Worm (Caenorhabditis elegans) whole organism, L2 larva: ENCODE measurements around the gene trm-1.
A peak's percentile ranks its signal among the peaks of the same experiment; 100 is the strongest.
"Not testable (repeated sequence)": the region's sequence is repeated elsewhere in the genome, so short reads cannot be mapped to it uniquely, and the experiment has no call there.

ENCODE experiments used
- C34F6.9 ChIP-seq: fragments of 150-350 bp; optimal IDR thresholded peaks from 2 replicates; lab custom pipeline; 2014; ENCODE audit warnings: missing biosample characterization, missing genetic modification characterization
- F13H6.1 ChIP-seq: sonication (generic microtip); optimal IDR thresholded peaks from 2 replicates; lab custom pipeline; 2016; ENCODE audit warnings: missing genetic modification characterization, missing compliant biosample characterization
- R02D3.7 ChIP-seq: fragments of 150-350 bp; optimal IDR thresholded peaks from 2 replicates; lab custom pipeline; 2014; ENCODE audit warnings: missing biosample characterization, missing genetic modification characterization
- ZK546.5 ChIP-seq: sonication (generic microtip); optimal IDR thresholded peaks from 2 replicates; lab custom pipeline; 2017; ENCODE audit warnings: missing biosample characterization, missing genetic modification characterization
- alr-1 ChIP-seq: fragments of 150-350 bp; optimal IDR thresholded peaks from 2 replicates; lab custom pipeline; 2014; ENCODE audit warnings: missing biosample characterization, missing genetic modification characterization
- aly-2 ChIP-seq: fragments of 150-350 bp; optimal IDR thresholded peaks from 2 replicates; lab custom pipeline; 2014; ENCODE audit warnings: missing biosample characterization, missing genetic modification characterization
- ama-1 ChIP-seq: fragments of 150-350 bp; optimal IDR thresholded peaks from 2 replicates; lab custom pipeline; 2018; ENCODE audit warnings: inconsistent platforms
- blmp-1 ChIP-seq: sonication (generic microtip); optimal IDR thresholded peaks from 2 replicates; lab custom pipeline; 2017; ENCODE audit warnings: missing genetic modification characterization, mild to moderate bottlenecking, missing compliant biosample characterization, antibody characterized with exemption, moderate library complexity; ENCODE audit not compliant: insufficient read depth
- ceh-16 ChIP-seq: fragments of 150-350 bp; optimal IDR thresholded peaks from 2 replicates; lab custom pipeline; 2014; ENCODE audit warnings: missing biosample characterization, missing genetic modification characterization
- ceh-82 ChIP-seq: fragments of 150-350 bp; optimal IDR thresholded peaks from 2 replicates; lab custom pipeline; 2014; ENCODE audit warnings: missing biosample characterization, missing genetic modification characterization
- crh-2 ChIP-seq: sonication (generic microtip); optimal IDR thresholded peaks from 2 replicates; lab custom pipeline; 2017; ENCODE audit warnings: missing biosample characterization, missing genetic modification characterization
- dmd-4 ChIP-seq: sonication (generic microtip); optimal IDR thresholded peaks from 2 replicates; lab custom pipeline; 2017; ENCODE audit warnings: missing biosample characterization, missing genetic modification characterization
- egl-27 ChIP-seq: sonication (generic microtip); optimal IDR thresholded peaks from 3 replicates; lab custom pipeline; 2017; ENCODE audit warnings: missing biosample characterization, missing genetic modification reagents, missing genetic modification characterization
- elt-1 ChIP-seq: fragments of 150-350 bp; optimal IDR thresholded peaks from 2 replicates; lab custom pipeline; 2014; ENCODE audit warnings: missing biosample characterization, missing genetic modification characterization
- elt-3 ChIP-seq: sonication (generic microtip); optimal IDR thresholded peaks from 2 replicates; lab custom pipeline; 2017; ENCODE audit warnings: missing biosample characterization, missing genetic modification characterization
- fos-1 ChIP-seq: fragments of 150-350 bp; optimal IDR thresholded peaks from 2 replicates; lab custom pipeline; 2014; ENCODE audit warnings: missing biosample characterization, missing genetic modification characterization
- gmeb-1 ChIP-seq: fragments of 150-350 bp; optimal IDR thresholded peaks from 2 replicates; lab custom pipeline; 2014; ENCODE audit warnings: missing biosample characterization, missing genetic modification characterization
- lin-11 ChIP-seq: fragments of 150-350 bp; sonication (generic microtip); optimal IDR thresholded peaks from 2 replicates; lab custom pipeline; 2014; ENCODE audit warnings: missing biosample characterization, missing genetic modification characterization, inconsistent platforms, mixed read lengths
- lin-13 ChIP-seq: fragments of 150-350 bp; optimal IDR thresholded peaks from 2 replicates; lab custom pipeline; 2014; ENCODE audit warnings: missing biosample characterization, missing genetic modification reagents, missing genetic modification characterization
- lin-39 ChIP-seq: fragments of 150-350 bp; optimal IDR thresholded peaks from 2 replicates; lab custom pipeline; 2014; ENCODE audit warnings: missing biosample characterization, missing genetic modification reagents, missing genetic modification characterization
- lsy-2 ChIP-seq, 2 experiments: fragments of 150-350 bp in 1 of 2; sonication (generic microtip) in 1 of 2; optimal IDR thresholded peaks; 2 replicates each; lab custom pipeline; 2014 to 2017; ENCODE audit warnings: missing biosample characterization in 2 of 2, missing genetic modification characterization in 2 of 2
- mab-5 ChIP-seq: fragments of 150-350 bp; optimal IDR thresholded peaks from 2 replicates; lab custom pipeline; 2014; ENCODE audit warnings: missing biosample characterization, missing genetic modification characterization
- mbf-1 ChIP-seq: sonication (generic microtip); optimal IDR thresholded peaks from 2 replicates; lab custom pipeline; 2017; ENCODE audit warnings: missing biosample characterization, missing genetic modification characterization
- mdl-1 ChIP-seq, 2 experiments: fragments of 150-350 bp in 1 of 2; sonication (generic microtip) in 1 of 2; optimal IDR thresholded peaks; 2 replicates each; lab custom pipeline; 2017; ENCODE audit warnings: missing biosample characterization in 2 of 2, missing genetic modification characterization in 2 of 2
- nhr-10 ChIP-seq: sonication (generic microtip); optimal IDR thresholded peaks from 2 replicates; lab custom pipeline; 2017; ENCODE audit warnings: missing biosample characterization, missing genetic modification characterization
- nhr-11 ChIP-seq: fragments of 150-350 bp; optimal IDR thresholded peaks from 2 replicates; lab custom pipeline; 2014; ENCODE audit warnings: missing biosample characterization, missing genetic modification characterization
- nhr-12 ChIP-seq: fragments of 150-350 bp; optimal IDR thresholded peaks from 2 replicates; lab custom pipeline; 2014; ENCODE audit warnings: missing biosample characterization, missing genetic modification characterization
- nhr-129 ChIP-seq: fragments of 150-350 bp; optimal IDR thresholded peaks from 2 replicates; lab custom pipeline; 2014; ENCODE audit warnings: missing biosample characterization, missing genetic modification characterization
- nhr-21 ChIP-seq: fragments of 150-350 bp; optimal IDR thresholded peaks from 2 replicates; lab custom pipeline; 2014; ENCODE audit warnings: missing biosample characterization, missing genetic modification characterization
- nhr-23 ChIP-seq: fragments of 150-350 bp; optimal IDR thresholded peaks from 2 replicates; lab custom pipeline; 2014; ENCODE audit warnings: missing biosample characterization, missing genetic modification reagents, missing genetic modification characterization
- nhr-237 ChIP-seq: fragments of 150-350 bp; optimal IDR thresholded peaks from 2 replicates; lab custom pipeline; 2014; ENCODE audit warnings: missing biosample characterization, missing genetic modification characterization
- nhr-25 ChIP-seq: fragments of 150-350 bp; sonication (generic microtip); optimal IDR thresholded peaks from 3 replicates; lab custom pipeline; 2014; ENCODE audit warnings: missing biosample characterization, missing genetic modification characterization
- nhr-6 ChIP-seq: fragments of 150-350 bp; optimal IDR thresholded peaks from 2 replicates; lab custom pipeline; 2014; ENCODE audit warnings: missing biosample characterization, missing genetic modification characterization
- peb-1 ChIP-seq: fragments of 150-350 bp; optimal IDR thresholded peaks from 2 replicates; lab custom pipeline; 2014; ENCODE audit warnings: missing biosample characterization, missing genetic modification characterization
- sem-4 ChIP-seq: fragments of 150-350 bp; optimal IDR thresholded peaks from 2 replicates; lab custom pipeline; 2014; ENCODE audit warnings: missing biosample characterization, missing genetic modification reagents, missing genetic modification characterization
- sma-3 ChIP-seq: sonication (generic microtip); optimal IDR thresholded peaks from 2 replicates; lab custom pipeline; 2016; ENCODE audit warnings: missing genetic modification reagents, missing genetic modification characterization, missing compliant biosample characterization
- sma-9 ChIP-seq, 2 experiments: fragments of 150-350 bp in 1 of 2; sonication (generic microtip) in 1 of 2; optimal IDR thresholded peaks; 2 replicates each; lab custom pipeline; 2014 to 2016; ENCODE audit warnings: missing genetic modification characterization in 2 of 2, mild to moderate bottlenecking in 1 of 2, missing biosample characterization in 1 of 2, missing compliant biosample characterization in 1 of 2, missing genetic modification reagents in 1 of 2, moderate library complexity in 1 of 2
- unc-55 ChIP-seq: fragments of 150-350 bp; sonication (generic microtip); optimal IDR thresholded peaks from 3 replicates; lab custom pipeline; 2014; ENCODE audit warnings: missing biosample characterization, missing genetic modification reagents, missing genetic modification characterization
- unc-62 ChIP-seq: fragments of 150-350 bp; optimal IDR thresholded peaks from 2 replicates; lab custom pipeline; 2014; ENCODE audit warnings: missing biosample characterization, missing genetic modification reagents, missing genetic modification characterization
- zag-1 ChIP-seq: fragments of 150-350 bp; optimal IDR thresholded peaks from 2 replicates; lab custom pipeline; 2014; ENCODE audit warnings: missing biosample characterization, missing genetic modification characterization
- ztf-1 ChIP-seq: fragments of 200-800 bp; sonication (Bioruptor generic); conservative IDR thresholded peaks from 2 replicates; pipeline ENCODE4 v1.3.6; 2022; ENCODE audit warnings: missing genetic modification characterization, missing compliant biosample characterization
- ztf-11 ChIP-seq: sonication (generic microtip); optimal IDR thresholded peaks from 2 replicates; lab custom pipeline; 2017; ENCODE audit warnings: missing biosample characterization, missing genetic modification characterization
- ztf-4 ChIP-seq: fragments of 150-350 bp; optimal IDR thresholded peaks from 2 replicates; lab custom pipeline; 2014; ENCODE audit warnings: missing biosample characterization, missing genetic modification characterization

trm-1 gene

ce11 chrV:14140733-14141132 lies 44.7 kb downstream of the trm-1 start:
- TF ChIP-seq sem-4 (tag; lab: Kevin White, UChicago): peak; percentile 58
- peak; percentile 47 for TF ChIP-seq sma-9 (GFP tag; optimal IDR thresholded peaks at IDR 0.05; lab: Kevin White, UChicago)
- TF ChIP-seq sma-9 (tag; optimal IDR thresholded peaks at IDR 0.05; lab: Kevin White, UChicago): no peak
- TF ChIP-seq elt-1 (tag; lab: Kevin White, UChicago): no peak
- TF ChIP-seq lsy-2 (tag; optimal IDR thresholded peaks at IDR 0.05; lab: Kevin White, UChicago): peak in 1 of 2 experiments; percentile 21

DNA sequence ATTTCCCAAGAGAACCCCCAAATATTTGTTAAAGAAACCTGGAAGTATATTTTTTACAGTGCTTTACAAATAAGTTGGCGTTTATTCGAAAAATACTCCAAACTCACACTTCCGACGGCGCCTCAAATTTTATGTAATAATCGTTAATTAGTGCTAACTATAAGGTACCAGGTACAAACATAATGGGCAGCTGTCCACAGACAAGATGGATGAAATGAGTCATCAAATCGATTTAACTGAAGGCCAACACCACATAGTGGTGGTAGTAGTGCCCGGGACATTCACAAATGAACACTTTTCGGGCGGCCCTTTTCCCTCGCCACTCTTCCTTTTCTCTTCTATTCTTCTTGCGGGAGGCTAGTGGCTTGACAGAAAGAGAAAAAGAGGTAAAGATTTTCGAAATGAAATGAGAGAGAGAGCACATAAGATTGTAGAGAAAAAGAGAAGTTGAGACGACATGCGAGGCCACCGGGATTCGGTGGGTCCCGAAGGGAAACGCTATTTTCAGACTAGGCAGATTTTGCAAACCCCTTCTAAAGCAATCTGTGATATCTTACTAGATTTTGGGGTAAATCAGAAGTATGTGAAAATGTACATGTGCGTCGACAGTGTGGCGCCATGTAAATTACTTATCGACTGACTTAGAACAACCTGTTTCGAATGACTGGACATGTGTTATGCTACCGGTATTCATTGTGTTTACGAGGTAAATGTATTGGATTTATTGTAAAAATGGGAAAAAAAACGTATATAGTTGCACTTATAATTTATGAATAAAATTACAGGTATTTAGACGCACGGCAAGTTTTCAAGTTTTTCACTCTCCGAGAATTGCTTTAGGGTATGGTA lies 45.9 kb downstream of the trm-1 start:
- TF ChIP-seq sma-9 (GFP tag; optimal IDR thresholded peaks at IDR 0.05; lab: Kevin White, UChicago): peak; percentile 11
- no peak for TF ChIP-seq sma-9 (tag; optimal IDR thresholded peaks at IDR 0.05; lab: Kevin White, UChicago)
- no peak for TF ChIP-seq nhr-23 (tag; lab: Kevin White, UChicago)
- TF ChIP-seq nhr-237 (tag; lab: Kevin White, UChicago): no peak
- no peak for TF ChIP-seq mdl-1 (tag; optimal IDR thresholded peaks at IDR 0.05; lab: Kevin White, UChicago)
- TF ChIP-seq nhr-25 (tag; lab: Kevin White, UChicago): peak; percentile 10
- TF ChIP-seq blmp-1 (tag; lab: Kevin White, UChicago): peak; percentile 19
- TF ChIP-seq nhr-129 (tag; lab: Kevin White, UChicago): peak; percentile 53
- TF ChIP-seq lsy-2 (tag; optimal IDR thresholded peaks at IDR 0.05; lab: Kevin White, UChicago): peak in 1 of 2 experiments; percentile 16
- peak; percentile 46 for TF ChIP-seq C34F6.9 (tag; lab: Kevin White, UChicago)
- TF ChIP-seq fos-1 (tag; lab: Kevin White, UChicago): peak; percentile 36
- peak; percentile 34 for TF ChIP-seq sma-3 (GFP tag; lab: Kevin White, UChicago)

- TF ChIP-seq zag-1 (tag; lab: Kevin White, UChicago); nhr-11; mdl-1 (tag; optimal IDR thresholded peaks at IDR 0.05; lab: Kevin White, UChicago): not testable (repeated sequence)
Measured at ce11 chrV:14137766-14138165, 47.6 kb downstream of the trm-1 start, which contains the start of gene AH10.4. Gene AH10.4, minus strand, starts transcription at chrV:14137866.

- TF ChIP-seq unc-55 (peak; percentile 69), mdl-1 (tag; optimal IDR thresholded peaks at IDR 0.05; lab: Kevin White, UChicago) (peak; percentile 28 to 70), crh-2 (tag; lab: Kevin White, UChicago) (peak; percentile 60), nhr-12 (tag; lab: Kevin White, UChicago) (no peak), gmeb-1 (peak; percentile 42), elt-1 (tag; lab: Kevin White, UChicago) (no peak), lin-39 (no peak), sma-3 (GFP tag; lab: Kevin White, UChicago) (peak; percentile 84), lin-11 (tag; lab: Kevin White, UChicago) (no peak), lsy-2 (tag; optimal IDR thresholded peaks at IDR 0.05; lab: Kevin White, UChicago) (peak; percentile 6 to 62), dmd-4 (no peak), nhr-237 (tag; lab: Kevin White, UChicago) (no peak), nhr-11 (no peak), nhr-21 (tag; lab: Kevin White, UChicago) (peak; percentile 63), lin-13 (GFP tag; lab: Kevin White, UChicago) (peak; percentile 32), alr-1 (tag; lab: Kevin White, UChicago) (no peak), ceh-16 (peak; percentile 56), peb-1 (tag; lab: Kevin White, UChicago) (no peak), ama-1 (lab: Kevin White, UChicago) (no peak), fos-1 (tag; lab: Kevin White, UChicago) (peak; percentile 87), nhr-10 (no peak), nhr-25 (tag; lab: Kevin White, UChicago) (peak; percentile 75), ztf-1 (no peak), blmp-1 (tag; lab: Kevin White, UChicago) (peak; percentile 50), F13H6.1 (tag; lab: Kevin White, UChicago) (peak; percentile 86), nhr-129 (tag; lab: Kevin White, UChicago) (peak; percentile 92), aly-2 (tag; lab: Kevin White, UChicago) (no peak), mab-5 (no peak), elt-3 (tag; lab: Kevin White, UChicago) (no peak), R02D3.7 (tag; lab: Kevin White, UChicago) (no peak), nhr-6 (tag; lab: Kevin White, UChicago) (no peak), ztf-4 (no peak), sem-4 (tag; lab: Kevin White, UChicago) (peak; percentile 14), ceh-82 (peak; percentile 37), unc-62 (no peak), C34F6.9 (tag; lab: Kevin White, UChicago) (peak; percentile 79), ZK546.5 (tag; lab: Kevin White, UChicago) (no peak), ztf-11 (no peak), mbf-1 (tag; lab: Kevin White, UChicago) (no peak), egl-27 (peak; percentile 76)
Measured at ce11 chrV:14136152-14136551, 49.3 kb downstream of the trm-1 start.
